Worm (Caenorhabditis elegans): Measurements from ENCODE around the gene F46C3.6.

The F46C3.6 gene

ce11 chrX:11456665-11457064, 36.8 kb upstream of the F46C3.6 start:
- TF ChIP-seq hlh-15 (tag; optimal IDR thresholded peaks at IDR 0.05) (no peak), zip-5 (tag; optimal IDR thresholded peaks at IDR 0.05) (no peak), ceh-34 (tag; optimal IDR thresholded peaks at IDR 0.05) (no peak), hlh-13 (GFP tag; optimal IDR thresholded peaks at IDR 0.05) (no peak), tbx-2 (tag; optimal IDR thresholded peaks at IDR 0.05) (no peak), unc-55 (GFP tag; optimal IDR thresholded peaks at IDR 0.05) (no peak)

DNA sequence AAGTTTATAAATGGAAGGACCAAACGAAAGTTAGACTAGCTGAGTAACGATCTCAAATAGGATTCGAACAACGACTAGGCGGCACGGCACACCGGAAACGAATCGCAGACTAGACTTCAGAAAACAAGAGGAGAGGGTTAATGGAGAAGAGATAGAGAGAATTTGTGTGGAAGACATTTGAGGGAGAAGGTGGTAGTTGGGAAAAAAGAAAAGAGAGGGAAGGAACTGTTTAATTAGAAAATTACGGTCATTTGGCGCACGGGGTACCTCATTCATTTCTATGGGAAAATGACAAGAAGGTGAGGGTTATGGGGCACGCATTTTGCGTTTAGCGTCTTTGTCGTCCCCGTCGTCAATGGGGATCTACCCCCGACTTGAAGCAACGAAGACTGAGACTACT, 34.4 kb upstream of the F46C3.6 start, which contains the start of gene F48C5.2:
Gene F48C5.2, minus strand, starts transcription at position 101 of the 400 bp plus-strand sequence.
- TF ChIP-seq unc-42 (tag; optimal IDR thresholded peaks at IDR 0.05) (no peak), ceh-31 (tag; optimal IDR thresholded peaks at IDR 0.05) (peak; percentile 10), sdc-2 (tag; optimal IDR thresholded peaks at IDR 0.05) (no peak)

DNA sequence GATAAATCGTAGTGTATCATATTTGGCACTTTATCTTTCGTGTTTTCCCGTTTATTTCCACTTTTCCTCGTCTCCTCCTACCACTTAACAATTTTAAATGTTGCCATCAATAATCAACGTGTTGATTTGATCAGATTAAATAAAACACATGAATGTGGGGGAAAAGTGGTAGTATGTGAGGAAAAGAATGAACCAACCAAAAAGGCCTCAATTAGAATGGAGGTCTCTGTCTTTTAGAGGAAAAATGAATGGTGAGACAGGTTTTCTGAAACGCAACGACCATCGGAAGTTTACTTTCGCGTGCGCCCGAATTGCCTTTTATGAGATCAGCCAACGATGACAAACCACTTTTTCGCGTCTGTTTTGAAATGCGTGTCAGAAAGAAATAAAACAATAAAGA, 32.4 kb upstream of the F46C3.6 start:
- TF ChIP-seq lim-6 (tag; optimal IDR thresholded peaks at IDR 0.05): no peak
- TF ChIP-seq ceh-34 (tag; optimal IDR thresholded peaks at IDR 0.05): no peak

DNA sequence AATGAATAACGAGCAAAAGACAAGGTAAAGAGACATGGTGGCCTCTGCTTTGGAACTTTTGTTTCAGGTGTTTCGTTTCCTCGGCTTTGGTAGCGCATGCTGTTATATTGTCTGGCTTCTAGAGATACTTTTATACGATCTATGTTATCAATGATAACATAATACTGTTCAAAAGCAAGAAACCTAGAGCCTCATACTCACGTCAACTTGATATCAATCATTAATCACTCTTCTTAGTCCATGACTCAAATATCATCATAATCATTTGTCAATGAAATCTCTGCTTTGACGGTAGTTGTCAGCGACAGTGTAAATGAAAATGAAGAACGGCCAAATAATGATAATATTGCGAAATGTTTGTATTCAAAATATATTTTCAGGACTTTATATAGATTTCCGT, 30.4 kb upstream of the F46C3.6 start:
- TF ChIP-seq pqm-1 (tag; optimal IDR thresholded peaks at IDR 0.05) (no peak), dve-1 (tag; optimal IDR thresholded peaks at IDR 0.05) (no peak), ceh-14 (tag; optimal IDR thresholded peaks at IDR 0.05) (no peak), ttx-3 (tag; optimal IDR thresholded peaks at IDR 0.05) (no peak), elt-4 (tag; optimal IDR thresholded peaks at IDR 0.05) (no peak), ceh-24 (tag; optimal IDR thresholded peaks at IDR 0.05) (no peak), K02D7.2 (tag; optimal IDR thresholded peaks at IDR 0.05) (no peak), nhr-11 (tag; optimal IDR thresholded peaks at IDR 0.05) (no peak), C38D4.7 (GFP tag; optimal IDR thresholded peaks at IDR 0.05) (no peak), ceh-9 (tag; optimal IDR thresholded peaks at IDR 0.05) (no peak), unc-86 (tag; optimal IDR thresholded peaks at IDR 0.05) (no peak), ceh-19 (GFP tag; optimal IDR thresholded peaks at IDR 0.05) (no peak), ets-4 (tag; optimal IDR thresholded peaks at IDR 0.05) (no peak)

DNA sequence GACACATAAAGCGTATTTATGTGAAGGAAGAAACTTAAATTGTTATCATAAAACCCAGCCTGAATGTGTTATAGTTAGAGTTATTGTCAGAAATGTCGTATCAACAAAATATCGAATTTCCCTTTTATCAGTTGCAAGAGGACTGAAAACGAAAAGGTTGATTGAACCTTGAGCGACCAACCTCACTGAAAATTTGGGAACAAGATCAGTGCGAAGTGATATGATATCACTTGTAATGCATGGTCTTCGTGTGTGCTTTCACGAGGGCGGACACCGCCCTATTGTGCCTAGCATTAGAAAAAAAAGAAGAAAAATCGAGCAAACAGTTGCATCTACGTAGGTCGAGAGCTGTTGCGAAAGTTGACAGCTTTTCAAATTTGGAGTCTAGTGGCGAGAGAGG, 27.8 kb upstream of the F46C3.6 start:
- TF ChIP-seq elt-2 (tag; optimal IDR thresholded peaks at IDR 0.05): peak; percentile 21
- no peak for TF ChIP-seq mec-3 (tag; optimal IDR thresholded peaks at IDR 0.05; ENCODE audit: borderline replicate concordance)

- TF ChIP-seq che-1 (tag; optimal IDR thresholded peaks at IDR 0.05): no peak
- no peak for TF ChIP-seq K09A11.1 (tag; optimal IDR thresholded peaks at IDR 0.05; ENCODE audit: insufficient read depth)
- TF ChIP-seq pat-9 (tag; optimal IDR thresholded peaks at IDR 0.05): no peak
- TF ChIP-seq unc-42 (tag; optimal IDR thresholded peaks at IDR 0.05): no peak
- TF ChIP-seq hlh-15 (tag; optimal IDR thresholded peaks at IDR 0.05): no peak
- no peak for TF ChIP-seq fkh-10 (GFP tag; optimal IDR thresholded peaks at IDR 0.05)
- TF ChIP-seq ahr-1 (tag; optimal IDR thresholded peaks at IDR 0.05): no peak
- no peak for TF ChIP-seq ceh-24 (tag; optimal IDR thresholded peaks at IDR 0.05)
- TF ChIP-seq tbx-2 (tag; optimal IDR thresholded peaks at IDR 0.05): no peak
- no peak for TF ChIP-seq pag-3 (tag; optimal IDR thresholded peaks at IDR 0.05; ENCODE audit: borderline replicate concordance)
- TF ChIP-seq fax-1 (tag; optimal IDR thresholded peaks at IDR 0.05): no peak
- TF ChIP-seq tbx-7 (tag; optimal IDR thresholded peaks at IDR 0.05): no peak
- no peak for TF ChIP-seq pqm-1 (tag; optimal IDR thresholded peaks at IDR 0.05)
- no peak for TF ChIP-seq F13H6.1 (tag; optimal IDR thresholded peaks at IDR 0.05)
- TF ChIP-seq nhr-232 (tag; optimal IDR thresholded peaks at IDR 0.05): no peak
- no peak for TF ChIP-seq ets-4 (tag; optimal IDR thresholded peaks at IDR 0.05)
These were observed 26.7 kb upstream of the F46C3.6 start, which contains the start of gene igeg-2 for ce11 chrX:11446535-11446934. Gene igeg-2, minus strand, starts transcription at chrX:11446635.

Measured in whole organism, late embryonic.